Fruit fly (Drosophila melanogaster) whole organism, wandering third instar larva: ENCODE data around the gene Tom20.

Source experiments
- CG32264 ChIP-seq: fragments of 200-800 bp; sonication (Bioruptor generic); optimal IDR thresholded peaks from 2 replicates; lab custom pipeline; 2016; ENCODE audit warnings: missing biosample characterization, missing genetic modification characterization
- CG9705 ChIP-seq: fragments of 200-800 bp; sonication (Bioruptor generic); optimal IDR thresholded peaks from 2 replicates; lab custom pipeline; 2018; ENCODE audit warnings: missing biosample characterization, mild to moderate bottlenecking, missing genetic modification characterization
- CrebA ChIP-seq: fragments of 200-800 bp; sonication (Bioruptor generic); optimal IDR thresholded peaks from 2 replicates; lab custom pipeline; 2016; ENCODE audit warnings: missing biosample characterization, mild to moderate bottlenecking, missing genetic modification characterization, borderline replicate concordance
- Dfd ChIP-seq: fragments of >200 bp; optimal IDR thresholded peaks from 2 replicates; lab custom pipeline; 2017; ENCODE audit warnings: missing biosample characterization, missing genetic modification characterization
- Dif ChIP-seq: fragments of 200-275, 200-300 bp; sonication (Bioruptor generic); optimal IDR thresholded peaks from 2 replicates; lab custom pipeline; 2018; ENCODE audit warnings: missing biosample characterization, missing genetic modification characterization; ENCODE audit not compliant: partially characterized antibody
- HLH106 ChIP-seq: fragments of 200-800 bp; optimal IDR thresholded peaks from 3 replicates; lab custom pipeline; 2019; ENCODE audit warnings: missing biosample characterization, mild to moderate bottlenecking, missing genetic modification characterization, moderate library complexity
- Hr83 ChIP-seq: fragments of 200-300 bp; sonication (Bioruptor generic); optimal IDR thresholded peaks from 2 replicates; lab custom pipeline; 2016; ENCODE audit warnings: missing biosample characterization, mild to moderate bottlenecking, missing genetic modification characterization, moderate library complexity; ENCODE audit not compliant: poor library complexity, severe bottlenecking
- Jra ChIP-seq: sonication (Bioruptor generic); optimal IDR thresholded peaks from 2 replicates; lab custom pipeline; 2016; ENCODE audit warnings: missing biosample characterization, missing genetic modification characterization
- Mio ChIP-seq: sonication (Bioruptor generic); optimal IDR thresholded peaks from 2 replicates; lab custom pipeline; 2016; ENCODE audit warnings: missing biosample characterization, missing genetic modification characterization
- N ChIP-seq: fragments of >200 bp; optimal IDR thresholded peaks from 2 replicates; lab custom pipeline; 2018; ENCODE audit warnings: missing biosample characterization, missing external identifiers, missing genetic modification characterization
- Vsx2 ChIP-seq: fragments of 200-300, 225-300 bp; sonication (Bioruptor generic); optimal IDR thresholded peaks from 2 replicates; lab custom pipeline; 2018; ENCODE audit warnings: missing biosample characterization, missing genetic modification characterization; ENCODE audit not compliant: partially characterized antibody
- dl ChIP-seq, 2 experiments: fragments of 175-275, 200-275 bp in 1 of 2; fragments of 200-275 bp in 1 of 2; sonication (Bioruptor generic); optimal IDR thresholded peaks; lab custom pipeline; 2018; ENCODE audit warnings: mild to moderate bottlenecking in 2 of 2, missing biosample characterization in 2 of 2, missing genetic modification characterization in 2 of 2, moderate library complexity in 2 of 2; ENCODE audit not compliant: partially characterized antibody in 2 of 2, insufficient read depth in 1 of 2
- foxo ChIP-seq, 2 experiments: fragments of 200-800 bp; sonication (Bioruptor generic); optimal IDR thresholded peaks; 2 replicates in 1 of 2; 3 replicates in 1 of 2; lab custom pipeline; 2016 to 2017; ENCODE audit warnings: missing biosample characterization in 2 of 2, missing genetic modification characterization in 2 of 2
- sage ChIP-seq: fragments of 200-800 bp; sonication (Bioruptor generic); optimal IDR thresholded peaks from 2 replicates; lab custom pipeline; 2016; ENCODE audit warnings: missing biosample characterization, mild to moderate bottlenecking, missing genetic modification characterization
- tai ChIP-seq: sonication (Bioruptor generic); optimal IDR thresholded peaks from 2 replicates; lab custom pipeline; 2016; ENCODE audit warnings: missing biosample characterization, missing genetic modification characterization
- usp ChIP-seq: fragments of >200 bp; optimal IDR thresholded peaks from 2 replicates; lab custom pipeline; 2017; ENCODE audit warnings: missing biosample characterization, missing genetic modification characterization

Tom20 gene

dm6 chr3L:20027735-20028134 lies 27.3 kb downstream of the Tom20 start, which contains the start of gene CG14183:
TSS of gene CG14183 (minus strand) at chr3L:20027835.
- TF ChIP-seq Dif (GFP tag; lab: Kevin White, UChicago) (no peak), dl (GFP tag; optimal IDR thresholded peaks at IDR 0.05; lab: Kevin White, UChicago; ENCODE audit: insufficient read depth in 1 of 2, partially characterized antibody in 2 of 2) (no peak), Jra (GFP tag; lab: Kevin White, UChicago) (no peak), tai (no peak), sage (GFP tag; lab: Kevin White, UChicago) (no peak), usp (no peak), Hr83 (GFP tag; lab: Kevin White, UChicago) (no peak), N (no peak), HLH106 (no peak)

dm6 chr3L:20028753-20029152 lies 28.3 kb downstream of the Tom20 start, which contains the start of gene Lamtor1:
TSS of gene Lamtor1 (minus strand) at chr3L:20029020.
- TF ChIP-seq dl (GFP tag; optimal IDR thresholded peaks at IDR 0.05; lab: Kevin White, UChicago; ENCODE audit: insufficient read depth in 1 of 2, partially characterized antibody in 2 of 2) (no peak), foxo (GFP tag; optimal IDR thresholded peaks at IDR 0.05; lab: Kevin White, UChicago) (no peak), CrebA (no peak), CG32264 (GFP tag; lab: Kevin White, UChicago) (no peak), Mio (GFP tag; lab: Kevin White, UChicago) (no peak), Dfd (GFP tag; lab: Kevin White, UChicago) (no peak)

- TF ChIP-seq CG9705 (GFP tag; lab: Kevin White, UChicago): no peak
- TF ChIP-seq sage (GFP tag; lab: Kevin White, UChicago): no peak
- TF ChIP-seq Vsx2 (GFP tag; lab: Kevin White, UChicago): peak; percentile 6
- TF ChIP-seq HLH106: no peak
Measured at dm6 chr3L:20036610-20037009, 36.2 kb downstream of the Tom20 start.
